Fruit fly (Drosophila melanogaster) whole organism, embryonic: ENCODE measurements around the gene Idi.

ENCODE experiments used
- Ada2b ChIP-seq: fragments of 200-800 bp; sonication (Bioruptor generic); IDR thresholded peaks from 2 replicates; pipeline ENCODE4 v1.3.6; 2022; ENCODE audit warnings: missing biosample characterization, missing genetic modification characterization
- Antp ChIP-seq: fragments of 200-800 bp; sonication (Bioruptor generic); optimal IDR thresholded peaks from 3 replicates; lab custom pipeline; 2016; ENCODE audit warnings: missing biosample characterization, missing genetic modification characterization
- B-H1 ChIP-seq: fragments of 200-800 bp; sonication (Bioruptor generic); IDR thresholded peaks from 3 replicates; pipeline ENCODE4 v1.3.6; 2022; ENCODE audit warnings: missing biosample characterization, missing genetic modification characterization
- BEAF-32 ChIP-seq: fragments of 200-800 bp; sonication (Bioruptor generic); optimal IDR thresholded peaks from 3 replicates; lab custom pipeline; 2017; ENCODE audit warnings: missing biosample characterization, missing genetic modification characterization, mild to moderate bottlenecking, moderate library complexity, missing genetic modification reagents
- BtbVII ChIP-seq: fragments of 200-800 bp; sonication (Bioruptor generic); optimal IDR thresholded peaks from 3 replicates; lab custom pipeline; 2017; ENCODE audit warnings: missing biosample characterization, mild to moderate bottlenecking, missing genetic modification characterization
- CG10366 ChIP-seq: fragments of 200-800 bp; sonication (Bioruptor generic); IDR thresholded peaks from 2 replicates; pipeline ENCODE4 v1.3.6; 2022; ENCODE audit warnings: missing biosample characterization, missing genetic modification characterization
- CG11398 ChIP-seq: fragments of 200-800 bp; sonication (Bioruptor generic); optimal IDR thresholded peaks from 2 replicates; lab custom pipeline; 2016; ENCODE audit warnings: missing biosample characterization, missing genetic modification characterization
- CG11696 ChIP-seq: fragments of 200-800 bp; sonication (Bioruptor generic); IDR thresholded peaks from 2 replicates; pipeline ENCODE4 v1.3.6; 2022; ENCODE audit warnings: missing biosample characterization, missing genetic modification characterization
- CG13123 ChIP-seq: fragments of 200-800 bp; sonication (Bioruptor generic); optimal IDR thresholded peaks from 2 replicates; lab custom pipeline; 2016; ENCODE audit warnings: missing biosample characterization, missing genetic modification characterization
- CG13287 ChIP-seq: fragments of 200-800 bp; sonication (Bioruptor generic); IDR thresholded peaks from 2 replicates; pipeline ENCODE4 v1.3.6; 2022; ENCODE audit warnings: missing biosample characterization, missing genetic modification characterization; ENCODE audit not compliant: partially characterized antibody
- CG14965 ChIP-seq: fragments of 200-800 bp; sonication (Bioruptor generic); optimal IDR thresholded peaks from 2 replicates; lab custom pipeline; 2016; ENCODE audit warnings: missing biosample characterization, missing genetic modification characterization, borderline replicate concordance
- CG17802 ChIP-seq: fragments of 200-800 bp; sonication (Bioruptor generic); optimal IDR thresholded peaks from 2 replicates; lab custom pipeline; 2018; ENCODE audit warnings: missing biosample characterization, mild to moderate bottlenecking, missing genetic modification characterization, moderate library complexity
- CG17829 ChIP-seq: fragments of 200-800 bp; optimal IDR thresholded peaks from 2 replicates; lab custom pipeline; 2019; ENCODE audit warnings: missing biosample characterization, mild to moderate bottlenecking, missing genetic modification characterization, moderate library complexity
- CG18476 ChIP-seq: fragments of 200-800 bp; sonication (Bioruptor generic); optimal IDR thresholded peaks from 2 replicates; lab custom pipeline; 2016; ENCODE audit warnings: missing biosample characterization, mild to moderate bottlenecking, missing genetic modification characterization
- CG2199 ChIP-seq: fragments of 200-800 bp; sonication (Bioruptor generic); IDR thresholded peaks from 3 replicates; pipeline ENCODE4 v1.3.6; 2022; ENCODE audit warnings: missing biosample characterization, missing genetic modification characterization
- CG2712 ChIP-seq: fragments of 200-800 bp; optimal IDR thresholded peaks from 3 replicates; lab custom pipeline; 2019; ENCODE audit warnings: missing biosample characterization, mild to moderate bottlenecking, missing genetic modification characterization, moderate library complexity
- CG2875 ChIP-seq: fragments of 200-800 bp; sonication (Bioruptor generic); optimal IDR thresholded peaks from 2 replicates; lab custom pipeline; 2017; ENCODE audit warnings: missing biosample characterization, mild to moderate bottlenecking, missing genetic modification characterization, missing genetic modification reagents
- CG30020 ChIP-seq: fragments of 200-800 bp; optimal IDR thresholded peaks from 2 replicates; lab custom pipeline; 2019; ENCODE audit warnings: missing biosample characterization, mild to moderate bottlenecking, missing genetic modification characterization, moderate library complexity
- CG34376 ChIP-seq: fragments of 200-800 bp; sonication (Bioruptor generic); optimal IDR thresholded peaks from 2 replicates; lab custom pipeline; 2018; ENCODE audit warnings: missing biosample characterization, mild to moderate bottlenecking, missing genetic modification characterization
- CG3726 ChIP-seq: fragments of 200-800 bp; sonication (Bioruptor generic); IDR thresholded peaks from 3 replicates; pipeline ENCODE4, ENCODE4 v1.3.6; 2022; ENCODE audit warnings: missing biosample characterization, missing genetic modification characterization
- CG6689 ChIP-seq: fragments of 200-800 bp; sonication (Bioruptor generic); IDR thresholded peaks from 2 replicates; pipeline ENCODE4 v1.3.6; 2022; ENCODE audit warnings: missing biosample characterization, missing genetic modification characterization
- CG7556 ChIP-seq: fragments of 200-800 bp; sonication (Bioruptor generic); optimal IDR thresholded peaks from 2 replicates; lab custom pipeline; 2017; ENCODE audit warnings: missing biosample characterization, mild to moderate bottlenecking, missing genetic modification characterization
- Dll ChIP-seq: fragments of 200-800 bp; sonication (Bioruptor generic); IDR thresholded peaks from 4 replicates; pipeline ENCODE4 v1.3.6; 2022; ENCODE audit warnings: missing biosample characterization, missing genetic modification characterization; ENCODE audit not compliant: partially characterized antibody
- E2f1 ChIP-seq: fragments of 200-800 bp; sonication (Bioruptor generic); IDR thresholded peaks from 2 replicates; pipeline ENCODE4 v1.3.6; 2022; ENCODE audit warnings: missing biosample characterization, missing genetic modification characterization
- Elba2 ChIP-seq: fragments of 200-800 bp; sonication (Bioruptor generic); optimal IDR thresholded peaks from 3 replicates; lab custom pipeline; 2016; ENCODE audit warnings: missing biosample characterization, missing genetic modification characterization
- HLH54F ChIP-seq: fragments of 200-800 bp; sonication (Bioruptor generic); optimal IDR thresholded peaks from 3 replicates; lab custom pipeline; 2016; ENCODE audit warnings: missing biosample characterization, missing genetic modification characterization
- Hr51 ChIP-seq, 2 experiments: fragments of 200-800 bp; sonication (Bioruptor generic); optimal IDR thresholded peaks; 2 replicates in 1 of 2; 3 replicates in 1 of 2; lab custom pipeline; 2016 to 2018; ENCODE audit warnings: missing biosample characterization in 2 of 2, missing genetic modification characterization in 2 of 2, mild to moderate bottlenecking in 1 of 2, moderate library complexity in 1 of 2
- Max ChIP-seq: fragments of 200-800 bp; sonication (Bioruptor generic); optimal IDR thresholded peaks from 2 replicates; lab custom pipeline; 2016; ENCODE audit warnings: missing biosample characterization, mild to moderate bottlenecking, missing genetic modification characterization
- Nf-YC ChIP-seq: fragments of 200-800 bp; optimal IDR thresholded peaks from 3 replicates; lab custom pipeline; 2019; ENCODE audit warnings: missing biosample characterization, mild to moderate bottlenecking, missing genetic modification characterization, moderate library complexity
- Optix ChIP-seq: fragments of 200-800 bp; sonication (Bioruptor generic); IDR thresholded peaks from 3 replicates; pipeline ENCODE4 v1.3.6; 2022; ENCODE audit warnings: missing biosample characterization, missing genetic modification characterization
- Pdp1 ChIP-seq, 2 experiments: fragments of 200-800 bp; sonication (Bioruptor generic); optimal IDR thresholded peaks; 3 replicates each; lab custom pipeline; 2016; ENCODE audit warnings: missing biosample characterization in 2 of 2, missing genetic modification characterization in 2 of 2, mild to moderate bottlenecking in 1 of 2, moderate library complexity in 1 of 2
- Rfx ChIP-seq: fragments of 200-800 bp; sonication (Bioruptor generic); IDR thresholded peaks from 2 replicates; pipeline ENCODE4 v1.3.6; 2022; ENCODE audit warnings: missing biosample characterization, missing genetic modification characterization
- Sry-δ ChIP-seq: fragments of 200-800 bp; sonication (Bioruptor generic); optimal IDR thresholded peaks from 2 replicates; lab custom pipeline; 2016; ENCODE audit warnings: missing biosample characterization, missing genetic modification characterization
- dati ChIP-seq: fragments of 200-800 bp; sonication (Bioruptor generic); IDR thresholded peaks from 2 replicates; pipeline ENCODE4 v1.3.6; 2022; ENCODE audit warnings: missing biosample characterization, missing genetic modification characterization
- disco-r ChIP-seq: fragments of 200-800 bp; sonication (Bioruptor generic); optimal IDR thresholded peaks from 2 replicates; lab custom pipeline; 2016; ENCODE audit warnings: missing biosample characterization, missing genetic modification characterization
- dmrt11E ChIP-seq: fragments of 200-800 bp; sonication (Bioruptor generic); optimal IDR thresholded peaks from 3 replicates; lab custom pipeline; 2018; ENCODE audit warnings: missing biosample characterization, mild to moderate bottlenecking, missing genetic modification characterization, moderate library complexity
- ewg ChIP-seq: fragments of 200-800 bp; sonication (Bioruptor generic); optimal IDR thresholded peaks from 3 replicates; lab custom pipeline; 2017; ENCODE audit warnings: mild to moderate bottlenecking, missing biosample characterization, missing genetic modification reagents, missing genetic modification characterization
- gce ChIP-seq: fragments of 200-800 bp; sonication (Bioruptor generic); IDR thresholded peaks from 3 replicates; pipeline ENCODE4 v1.3.6; 2022; ENCODE audit warnings: missing biosample characterization, missing genetic modification characterization
- hb ChIP-seq: fragments of 200-800 bp; sonication (Bioruptor generic); IDR thresholded peaks from 3 replicates; pipeline ENCODE4 v1.3.6; 2022; ENCODE audit warnings: missing biosample characterization, missing genetic modification characterization; ENCODE audit not compliant: partially characterized antibody
- inv ChIP-seq: fragments of 200-800 bp; sonication (Bioruptor generic); IDR thresholded peaks from 2 replicates; pipeline ENCODE4 v1.3.6; 2022; ENCODE audit warnings: missing biosample characterization, missing genetic modification characterization; ENCODE audit not compliant: partially characterized antibody
- kni ChIP-seq: fragments of 200-800 bp; sonication (Bioruptor generic); optimal IDR thresholded peaks from 3 replicates; lab custom pipeline; 2017; ENCODE audit warnings: mild to moderate bottlenecking, missing biosample characterization, missing genetic modification reagents, missing genetic modification characterization
- lilli ChIP-seq: fragments of 200-800 bp; sonication (Bioruptor generic); optimal IDR thresholded peaks from 3 replicates; lab custom pipeline; 2016; ENCODE audit warnings: missing biosample characterization, missing genetic modification characterization
- lola ChIP-seq, 3 experiments: fragments of >200 bp in 2 of 3; fragments of 200-800 bp in 1 of 3; sonication (Bioruptor generic) in 1 of 3; optimal IDR thresholded peaks; 2 replicates each; lab custom pipeline; 2017 to 2019; ENCODE audit warnings: missing biosample characterization in 3 of 3, missing genetic modification characterization in 3 of 3, mild to moderate bottlenecking in 1 of 3, moderate library complexity in 1 of 3
- prd ChIP-seq, 3 experiments: fragments of >200 bp in 2 of 3; fragments of 200-800 bp in 1 of 3; sonication (Bioruptor generic) in 1 of 3; optimal IDR thresholded peaks in 2 of 3; IDR thresholded peaks in 1 of 3; 2 replicates in 2 of 3; 3 replicates in 1 of 3; pipeline versions ENCODE4 v1.3.6 to Lab custom; 2017 to 2022; ENCODE audit warnings: missing biosample characterization in 1 of 3, missing genetic modification characterization in 1 of 3
- rib ChIP-seq: fragments of 200-800 bp; sonication (Bioruptor generic); IDR thresholded peaks from 2 replicates; pipeline ENCODE4 v1.3.6; 2022; ENCODE audit warnings: missing biosample characterization, missing genetic modification characterization
- row ChIP-seq: fragments of 200-800 bp; sonication (Bioruptor generic); IDR thresholded peaks from 3 replicates; pipeline ENCODE4 v1.3.6; 2022; ENCODE audit warnings: missing biosample characterization, missing genetic modification characterization
- ssp ChIP-seq: fragments of 200-800 bp; sonication (Bioruptor generic); IDR thresholded peaks from 2 replicates; pipeline ENCODE4 v1.3.6; 2022; ENCODE audit warnings: missing biosample characterization, missing genetic modification characterization
- tna ChIP-seq: fragments of 200-800 bp; sonication (Bioruptor generic); IDR thresholded peaks from 2 replicates; pipeline ENCODE4 v1.3.6; 2022; ENCODE audit warnings: missing biosample characterization, missing genetic modification characterization; ENCODE audit not compliant: partially characterized antibody
- trem ChIP-seq: fragments of 200-800 bp; optimal IDR thresholded peaks from 3 replicates; lab custom pipeline; 2019; ENCODE audit warnings: missing biosample characterization, mild to moderate bottlenecking, missing genetic modification characterization, moderate library complexity
- vnd ChIP-seq: fragments of 200-800 bp; sonication (Bioruptor generic); IDR thresholded peaks from 3 replicates; pipeline ENCODE4 v1.3.6; 2022; ENCODE audit warnings: missing biosample characterization, missing genetic modification characterization; ENCODE audit not compliant: partially characterized antibody

Gene Idi

DNA sequence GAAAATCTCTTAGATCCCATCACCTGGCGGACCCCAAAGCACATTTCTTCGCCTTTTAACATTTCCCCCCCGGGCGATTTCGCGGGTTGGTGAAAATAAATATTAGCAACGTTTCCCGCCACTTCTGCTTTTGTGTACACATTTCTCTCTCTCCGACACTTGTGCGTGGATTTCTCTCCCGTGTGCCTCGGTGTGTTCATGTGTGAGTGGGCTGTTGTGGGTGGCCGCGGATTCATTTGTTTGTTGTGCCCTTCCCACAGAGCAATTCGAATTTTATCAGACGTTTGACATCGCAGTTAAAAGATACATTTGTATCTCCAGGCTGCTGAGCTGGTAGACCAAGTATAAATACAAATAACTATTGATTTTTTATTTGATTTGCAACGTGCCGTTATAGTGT is 45.7 kb upstream of the Idi start (continued):
- TF ChIP-seq Antp (no peak), Max (GFP tag; lab: Kevin White, UChicago) (no peak), CG30020 (no peak), CG10366 (GFP tag; lab: Robert Waterston, UW) (no peak), HLH54F (GFP tag; lab: Kevin White, UChicago) (no peak), E2f1 (GFP tag; lab: Robert Waterston, UW) (peak; percentile 71; the same call in 1 of the 2 replicates), CG13287 (GFP tag; lab: Robert Waterston, UW) (peak; percentile 6; the same call in 1 of the 2 replicates), tna (GFP tag; lab: Robert Waterston, UW) (no peak), CG13123 (GFP tag; lab: Kevin White, UChicago) (no peak), ewg (no peak), lilli (GFP tag; lab: Kevin White, UChicago) (no peak), lola (GFP tag; optimal IDR thresholded peaks at IDR 0.05; lab: Kevin White, UChicago) (no peak), CG11398 (no peak), dmrt11E (tag; lab: Kevin White, UChicago) (no peak), prd (optimal IDR thresholded peaks at IDR 0.05; lab: Kevin White, UChicago) (no peak), prd (GFP tag; IDR thresholded peaks at IDR 0.05; lab: Robert Waterston, UW) (peak; percentile 40; the same call in 1 of the 3 replicates), dati (GFP tag; lab: Robert Waterston, UW) (no peak), kni (GFP tag; lab: Kevin White, UChicago) (no peak), CG2712 (tag; lab: Kevin White, UChicago) (no peak), CG3726 (GFP tag; lab: Robert Waterston, UW) (no peak), hb (GFP tag; lab: Robert Waterston, UW) (no peak), CG14965 (GFP tag; lab: Kevin White, UChicago) (no peak), Optix (GFP tag; lab: Robert Waterston, UW) (no peak), vnd (GFP tag; lab: Robert Waterston, UW) (no peak), CG2199 (no peak), gce (no peak), CG6689 (GFP tag; lab: Robert Waterston, UW) (0 out of 2 replicates have a peak, but pooled peaks have one; percentile 6), CG34376 (no peak), Elba2 (GFP tag; lab: Kevin White, UChicago) (no peak), CG17829 (tag; lab: Kevin White, UChicago) (no peak), CG18476 (GFP tag; lab: Kevin White, UChicago) (no peak), inv (GFP tag; lab: Robert Waterston, UW) (no peak), Nf-YC (no peak), Dll (no peak), trem (tag; lab: Kevin White, UChicago) (no peak), BtbVII (GFP tag; lab: Kevin White, UChicago) (no peak), B-H1 (GFP tag; lab: Robert Waterston, UW) (peak; percentile 48; the same call in 2 of the 3 replicates), CG7556 (peak; percentile 21), Sry-δ (GFP tag; lab: Kevin White, UChicago) (no peak), Hr51 (GFP tag; optimal IDR thresholded peaks at IDR 0.05; lab: Kevin White, UChicago) (no peak), ssp (GFP tag; lab: Robert Waterston, UW) (no peak), rib (GFP tag; lab: Robert Waterston, UW) (peak; percentile 67; the same call in 1 of the 2 replicates), row (GFP tag; lab: Robert Waterston, UW) (peak; percentile 63), Pdp1 (GFP tag; optimal IDR thresholded peaks at IDR 0.05; lab: Kevin White, UChicago) (no peak), Rfx (GFP tag; lab: Robert Waterston, UW) (peak; percentile 67), disco-r (GFP tag; lab: Kevin White, UChicago) (no peak), Ada2b (GFP tag; lab: Robert Waterston, UW) (peak; percentile 34; the same call in 1 of the 2 replicates), BEAF-32 (no peak), CG11696 (no peak), CG17802 (tag; lab: Kevin White, UChicago) (no peak), CG2875 (GFP tag; lab: Kevin White, UChicago) (no peak)
